Fruit fly (Drosophila melanogaster): ENCODE measurements around the gene CG31960.

- TF ChIP-seq psq (optimal IDR thresholded peaks at IDR 0.05) (no peak), pan (optimal IDR thresholded peaks at IDR 0.05) (no peak), Dll (optimal IDR thresholded peaks at IDR 0.05) (no peak), CG8478 (optimal IDR thresholded peaks at IDR 0.05) (no peak), usp (GFP tag; optimal IDR thresholded peaks at IDR 0.05) (no peak)
Observed at dm6 chr2L:3825413-3825812, 40.7 kb downstream of the CG31960 start, which contains the start of gene slp1.
